Worm (Caenorhabditis elegans): ENCODE results near the gene nhr-197.

nhr-197 gene

ce11 chrV:15735720-15736119 lies 48.0 kb downstream of the nhr-197 start, which contains the start of gene str-27:
Gene str-27, minus strand, starts transcription at chrV:15735820.
- TF ChIP-seq zip-4 (GFP tag; optimal IDR thresholded peaks at IDR 0.05) (no peak), efl-3 (GFP tag; optimal IDR thresholded peaks at IDR 0.05) (no peak), unc-62 (GFP tag; optimal IDR thresholded peaks at IDR 0.05) (no peak), elt-3 (tag; optimal IDR thresholded peaks at IDR 0.05) (no peak), lin-14 (GFP tag; optimal IDR thresholded peaks at IDR 0.05) (no peak), grh-1 (GFP tag; IDR thresholded peaks at IDR 0.05) (no peak), hlh-17 (GFP tag; optimal IDR thresholded peaks at IDR 0.05; ENCODE audit: borderline replicate concordance) (no peak), ceh-63 (GFP tag; optimal IDR thresholded peaks at IDR 0.05) (no peak), jun-1 (tag; optimal IDR thresholded peaks at IDR 0.05) (no peak), F16B12.6 (tag; optimal IDR thresholded peaks at IDR 0.05) (no peak)

Data from whole organism, L1 larva.